Fruit fly (Drosophila melanogaster): Measurements from ENCODE around the gene Cip4.
A peak's percentile ranks its signal among the peaks of the same experiment; 100 is the strongest.

Gene Cip4

DNA sequence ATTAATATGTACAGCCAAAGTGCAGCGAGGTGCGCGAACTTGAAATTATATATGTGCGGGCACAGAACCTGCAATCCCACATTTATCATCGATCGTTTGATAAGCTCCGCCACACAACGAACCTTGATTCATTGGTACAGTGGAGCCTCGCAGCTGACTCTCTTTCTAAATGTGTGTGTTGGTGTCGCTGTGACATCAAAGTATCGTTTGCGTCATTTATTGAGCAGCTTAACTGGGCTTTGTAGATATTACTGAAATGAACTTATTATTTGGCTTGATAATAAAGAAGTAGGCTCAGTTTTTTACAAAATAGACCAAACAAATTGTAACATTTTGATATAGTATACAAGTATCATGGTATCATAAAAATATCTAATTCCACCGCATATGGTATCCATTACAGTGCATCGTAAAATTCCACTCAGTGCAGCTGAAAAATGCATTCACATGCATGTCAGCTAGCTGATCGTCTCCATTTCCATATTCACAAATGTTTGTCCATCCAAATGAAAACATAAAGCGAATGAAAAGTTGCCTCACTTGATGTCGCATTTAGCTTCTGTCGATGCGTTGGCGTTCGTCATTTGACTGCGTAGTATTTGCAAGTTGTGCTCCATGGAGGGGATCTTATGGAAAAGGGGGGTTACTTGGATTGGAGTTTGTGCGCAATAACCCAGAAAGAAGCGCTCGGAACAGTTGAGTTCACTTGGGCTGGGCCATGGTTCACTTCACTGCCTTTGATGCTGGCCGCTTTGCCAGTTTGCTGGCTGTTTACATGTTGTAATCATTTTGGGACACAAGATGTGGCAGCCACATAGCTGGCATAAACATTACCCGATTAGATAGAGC, 47.3 kb upstream of the Cip4 start:
- TF ChIP-seq CG15336 (GFP tag; IDR thresholded peaks at IDR 0.05) = no peak
- TF ChIP-seq CG10631 (GFP tag; optimal IDR thresholded peaks at IDR 0.05) = no peak
- TF ChIP-seq svp (GFP tag) = peak; percentile 73
- no peak for TF ChIP-seq dac (GFP tag; optimal IDR thresholded peaks at IDR 0.05)
- peak; percentile 24 for TF ChIP-seq Met (GFP tag; optimal IDR thresholded peaks at IDR 0.05)
- no peak for TF ChIP-seq Hr38 (GFP tag; optimal IDR thresholded peaks at IDR 0.05)
- TF ChIP-seq CG11902 (GFP tag; optimal IDR thresholded peaks at IDR 0.05) = no peak
- peak; percentile 30 for TF ChIP-seq esn (GFP tag; optimal IDR thresholded peaks at IDR 0.05)
- TF ChIP-seq Hr39 (GFP tag; optimal IDR thresholded peaks at IDR 0.05) = peak; percentile 24
- TF ChIP-seq CG11294 (GFP tag; IDR thresholded peaks at IDR 0.05) = no peak
- no peak for TF ChIP-seq Eip93F (GFP tag; optimal IDR thresholded peaks at IDR 0.05)
- peak; percentile 69 for TF ChIP-seq vri (GFP tag; optimal IDR thresholded peaks at IDR 0.05)
- peak; percentile 33 for TF ChIP-seq CG32006 (GFP tag; optimal IDR thresholded peaks at IDR 0.05)
- peak; percentile 21 for TF ChIP-seq Hr4 (GFP tag; optimal IDR thresholded peaks at IDR 0.05)
- TF ChIP-seq Eip78C (GFP tag) = peak; percentile 67
- TF ChIP-seq acj6 (GFP tag; optimal IDR thresholded peaks at IDR 0.05) = peak; percentile 19
- TF ChIP-seq CG6808 (GFP tag; optimal IDR thresholded peaks at IDR 0.05) = no peak
- peak; percentile 23 for TF ChIP-seq topi (GFP tag; optimal IDR thresholded peaks at IDR 0.05)
- peak; percentile 19 for TF ChIP-seq Smox (GFP tag; optimal IDR thresholded peaks at IDR 0.05)
- TF ChIP-seq CG6792 (GFP tag; optimal IDR thresholded peaks at IDR 0.05) = peak; percentile 6
- no peak for TF ChIP-seq dsx (GFP tag; optimal IDR thresholded peaks at IDR 0.05; ENCODE audit: poor library complexity, severe bottlenecking)
- peak; percentile 48 for TF ChIP-seq Sox102F (GFP tag; optimal IDR thresholded peaks at IDR 0.05)
- no peak for TF ChIP-seq CG6276 (GFP tag; optimal IDR thresholded peaks at IDR 0.05)
- TF ChIP-seq CG7368 (GFP tag; optimal IDR thresholded peaks at IDR 0.05) = no peak

DNA sequence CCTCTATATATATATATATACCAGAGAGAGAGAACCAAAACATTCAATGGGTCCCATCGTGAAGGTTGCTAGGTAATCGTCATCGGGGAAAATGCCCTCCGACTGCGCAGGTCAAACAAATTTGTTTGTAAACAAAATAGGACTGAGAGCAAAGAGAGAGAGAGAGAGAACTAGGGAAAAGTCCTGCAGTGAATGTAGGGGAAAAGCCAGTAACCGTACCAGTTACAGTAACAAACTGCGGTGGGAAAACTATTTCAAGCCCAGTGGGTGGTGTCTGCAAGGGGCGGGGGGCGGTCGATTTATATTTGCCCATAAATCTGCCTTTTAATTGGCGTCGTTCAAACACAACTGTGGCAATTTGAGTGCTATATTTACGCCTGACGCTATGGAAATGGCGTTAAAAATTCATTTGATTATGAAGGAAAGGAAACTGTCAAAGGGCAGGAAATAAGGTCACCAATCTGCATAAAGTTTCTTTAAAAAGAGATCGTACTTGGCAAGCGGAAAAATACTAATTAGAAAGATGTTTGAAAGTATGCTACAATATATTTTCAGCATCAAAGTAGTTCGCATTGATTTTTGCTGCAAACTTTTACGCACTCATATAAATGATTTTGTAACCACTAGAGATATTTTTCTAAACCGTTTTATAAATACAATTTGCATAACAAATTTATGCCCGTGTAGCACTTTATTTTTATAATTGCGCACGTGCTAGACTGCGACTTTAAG, 46.2 kb upstream of the Cip4 start:
- TF ChIP-seq CG9139 (GFP tag; optimal IDR thresholded peaks at IDR 0.05) (no peak), CG8319 (GFP tag; optimal IDR thresholded peaks at IDR 0.05) (no peak), Eip78C (GFP tag) (peak; percentile 20)

DNA sequence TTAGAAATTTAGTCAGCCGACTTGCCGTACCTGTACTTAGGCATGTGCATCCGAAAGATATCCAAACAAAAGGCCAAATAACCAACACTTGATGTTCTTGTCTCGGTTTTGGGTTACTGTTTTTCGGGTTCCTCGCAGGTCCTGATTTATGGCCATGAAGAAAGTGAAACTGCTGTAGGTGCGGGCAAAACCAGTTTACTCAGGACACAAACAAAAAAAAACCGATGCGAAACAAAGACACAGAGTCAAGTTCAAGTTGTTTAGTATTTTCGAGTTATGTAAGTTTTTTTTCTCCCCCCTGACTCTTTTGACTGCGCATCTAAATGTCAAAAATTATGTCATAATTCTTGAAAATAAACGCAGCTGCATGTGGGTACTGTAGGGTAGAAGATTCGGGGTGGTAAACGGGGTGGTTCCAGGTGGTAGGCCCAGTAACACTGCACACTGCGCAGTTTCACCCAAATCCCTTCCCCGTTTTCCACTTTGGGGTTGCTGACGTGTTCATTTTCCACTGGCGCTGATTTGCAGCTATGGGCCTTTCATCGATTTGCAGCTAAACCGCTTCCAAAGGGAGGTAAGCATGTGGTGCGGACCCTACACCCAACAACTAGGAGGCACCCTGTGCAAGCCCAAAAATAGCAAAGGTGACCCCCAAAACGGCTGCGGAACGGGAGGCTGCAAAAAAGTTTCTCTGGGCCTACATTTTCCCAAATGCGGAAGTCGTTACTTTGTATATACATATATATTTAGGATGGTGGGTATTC, 45.4 kb upstream of the Cip4 start:
- TF ChIP-seq Blimp-1 (GFP tag; optimal IDR thresholded peaks at IDR 0.05) (peak; percentile 45), vri (GFP tag; optimal IDR thresholded peaks at IDR 0.05) (peak; percentile 90), CG6808 (GFP tag; optimal IDR thresholded peaks at IDR 0.05) (no peak), CG6163 (GFP tag; IDR thresholded peaks at IDR 0.05) (no peak), salr (GFP tag; optimal IDR thresholded peaks at IDR 0.05) (peak; percentile 0 to 5)

DNA sequence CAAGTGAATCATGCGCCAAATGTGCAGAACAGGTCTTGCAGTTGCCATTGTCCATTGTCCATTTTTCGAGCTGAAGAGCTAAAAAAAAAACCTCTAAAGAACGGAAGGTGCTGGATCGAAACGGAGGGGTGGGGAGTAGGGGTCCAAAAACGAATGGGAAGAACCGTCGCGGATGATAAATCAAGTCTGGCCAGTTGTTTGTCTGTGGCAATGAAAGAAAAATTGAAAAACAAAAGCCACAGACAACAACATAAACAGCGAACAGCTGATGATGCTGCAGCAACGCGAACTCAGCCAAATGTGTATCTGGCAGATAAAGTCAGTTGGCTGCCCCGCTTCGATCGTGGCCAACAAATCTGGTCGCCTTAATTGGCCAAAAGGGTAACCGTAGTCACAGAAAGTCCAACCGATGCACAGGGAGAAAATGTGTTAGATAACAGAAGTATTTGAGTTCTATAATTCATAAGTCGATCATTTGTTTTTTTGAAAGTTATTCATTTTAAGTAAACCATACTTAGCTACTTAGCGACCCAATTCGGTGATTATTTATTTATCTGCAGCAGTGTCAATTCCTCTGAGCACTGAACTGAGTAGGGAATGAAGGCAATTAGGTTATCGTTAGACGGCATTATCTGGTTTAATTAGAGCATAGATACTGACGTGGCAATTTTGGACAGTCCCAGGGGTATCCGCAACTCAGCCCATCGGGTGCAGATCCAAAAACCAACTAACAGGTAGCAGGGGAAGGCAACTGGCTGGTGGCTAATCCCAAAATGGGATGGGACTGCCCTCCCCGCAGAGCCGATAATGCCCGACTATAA, 44.6 kb upstream of the Cip4 start:
- no peak for TF ChIP-seq Sox102F (GFP tag; optimal IDR thresholded peaks at IDR 0.05)
- no peak for TF ChIP-seq pdm3 (GFP tag; optimal IDR thresholded peaks at IDR 0.05)
- TF ChIP-seq CG31627 (GFP tag; optimal IDR thresholded peaks at IDR 0.05) = no peak
- no peak for TF ChIP-seq Eip75B (GFP tag; optimal IDR thresholded peaks at IDR 0.05)
- TF ChIP-seq Ets96B (tag; optimal IDR thresholded peaks at IDR 0.05) = no peak
- peak; percentile 81 for TF ChIP-seq Eip78C (GFP tag)
- no peak for TF ChIP-seq lz (GFP tag; optimal IDR thresholded peaks at IDR 0.05)
- TF ChIP-seq fd59A (GFP tag; optimal IDR thresholded peaks at IDR 0.05) = no peak
- no peak for TF ChIP-seq CG9139 (GFP tag; optimal IDR thresholded peaks at IDR 0.05)
- TF ChIP-seq vri (GFP tag; optimal IDR thresholded peaks at IDR 0.05) = no peak
- TF ChIP-seq esn (GFP tag; optimal IDR thresholded peaks at IDR 0.05) = peak; percentile 32
- no peak for TF ChIP-seq CG8632 (GFP tag; optimal IDR thresholded peaks at IDR 0.05)
- TF ChIP-seq CG32006 (GFP tag; optimal IDR thresholded peaks at IDR 0.05) = peak; percentile 8
- TF ChIP-seq CG6792 (GFP tag; optimal IDR thresholded peaks at IDR 0.05) = peak; percentile 10
- TF ChIP-seq svp (GFP tag) = peak; percentile 78
- TF ChIP-seq Hr39 (GFP tag; optimal IDR thresholded peaks at IDR 0.05) = peak; percentile 3
- no peak for TF ChIP-seq Sox15 (GFP tag; optimal IDR thresholded peaks at IDR 0.05)
- peak; percentile 4 for TF ChIP-seq Smox (GFP tag; optimal IDR thresholded peaks at IDR 0.05)
- TF ChIP-seq achi (GFP tag; optimal IDR thresholded peaks at IDR 0.05) = peak; percentile 34
- no peak for TF ChIP-seq spab (GFP tag; optimal IDR thresholded peaks at IDR 0.05)
- no peak for TF ChIP-seq Gug (GFP tag; IDR thresholded peaks at IDR 0.05)

All from whole organism, prepupa.